Fruit fly (Drosophila melanogaster) whole organism, embryonic: ENCODE data around the gene Sytbeta.

ENCODE experiments used
- Atf6 ChIP-seq: fragments of 200-800 bp; sonication (Bioruptor generic); IDR thresholded peaks from 2 replicates; pipeline ENCODE4 v1.3.6; 2022; ENCODE audit warnings: missing biosample characterization, missing genetic modification characterization
- CG10209 ChIP-seq: fragments of 200-800 bp; sonication (Bioruptor generic); optimal IDR thresholded peaks from 3 replicates; lab custom pipeline; 2017; ENCODE audit warnings: missing biosample characterization, mild to moderate bottlenecking, missing genetic modification characterization, missing genetic modification reagents
- CG11247 ChIP-seq: fragments of 200-800 bp; sonication (Bioruptor generic); IDR thresholded peaks from 2 replicates; pipeline ENCODE4 v1.3.6; 2022; ENCODE audit warnings: missing biosample characterization, missing genetic modification characterization
- CG11398 ChIP-seq: fragments of 200-800 bp; sonication (Bioruptor generic); optimal IDR thresholded peaks from 2 replicates; lab custom pipeline; 2016; ENCODE audit warnings: missing biosample characterization, missing genetic modification characterization
- CG12236 ChIP-seq: fragments of 200-800 bp; sonication (Bioruptor generic); optimal IDR thresholded peaks from 2 replicates; lab custom pipeline; 2016; ENCODE audit warnings: missing biosample characterization, missing genetic modification characterization
- CG12744 ChIP-seq: fragments of 200-800 bp; sonication (Bioruptor generic); optimal IDR thresholded peaks from 2 replicates; lab custom pipeline; 2016; ENCODE audit warnings: missing biosample characterization, missing genetic modification characterization
- CG15696 ChIP-seq: fragments of 200-800 bp; sonication (Bioruptor generic); optimal IDR thresholded peaks from 2 replicates; lab custom pipeline; 2019; ENCODE audit warnings: missing biosample characterization, mild to moderate bottlenecking, missing genetic modification characterization, moderate library complexity
- CG18476 ChIP-seq: fragments of 200-800 bp; sonication (Bioruptor generic); optimal IDR thresholded peaks from 2 replicates; lab custom pipeline; 2016; ENCODE audit warnings: missing biosample characterization, mild to moderate bottlenecking, missing genetic modification characterization
- CG30431 ChIP-seq: fragments of 200-800 bp; sonication (Bioruptor generic); optimal IDR thresholded peaks from 2 replicates; lab custom pipeline; 2017; ENCODE audit warnings: missing biosample characterization, missing genetic modification characterization
- CG32532 ChIP-seq: fragments of 200-800 bp; sonication (Bioruptor generic); IDR thresholded peaks from 2 replicates; pipeline ENCODE4 v1.3.6; 2022; ENCODE audit warnings: missing biosample characterization, missing genetic modification characterization
- CG3847 ChIP-seq: fragments of 200-800 bp; sonication (Bioruptor generic); IDR thresholded peaks from 2 replicates; pipeline ENCODE4 v1.3.6; 2022; ENCODE audit warnings: missing biosample characterization, missing genetic modification characterization
- CG5245 ChIP-seq: fragments of 200-800 bp; sonication (Bioruptor generic); optimal IDR thresholded peaks from 3 replicates; lab custom pipeline; 2016; ENCODE audit warnings: missing biosample characterization, missing genetic modification characterization
- CG7372 ChIP-seq: fragments of 200-800 bp; sonication (Bioruptor generic); IDR thresholded peaks from 2 replicates; pipeline ENCODE4 v1.3.6; 2022; ENCODE audit warnings: missing biosample characterization, missing genetic modification characterization
- CG8089 ChIP-seq: fragments of 200-800 bp; sonication (Bioruptor generic); optimal IDR thresholded peaks from 3 replicates; lab custom pipeline; 2016; ENCODE audit warnings: missing biosample characterization, missing genetic modification characterization
- CG9609 ChIP-seq: fragments of 200-800 bp; sonication (Bioruptor generic); optimal IDR thresholded peaks from 3 replicates; lab custom pipeline; 2016; ENCODE audit warnings: missing biosample characterization, missing genetic modification characterization
- CkIIα-i1 ChIP-seq: fragments of 200-800 bp; sonication (Bioruptor generic); IDR thresholded peaks from 2 replicates; pipeline ENCODE4 v1.3.6; 2022; ENCODE audit warnings: missing biosample characterization, missing genetic modification characterization
- Dad ChIP-seq: fragments of 200-800 bp; sonication (Bioruptor generic); optimal IDR thresholded peaks from 3 replicates; lab custom pipeline; 2016; ENCODE audit warnings: missing biosample characterization, missing genetic modification characterization
- Dip3 ChIP-seq: fragments of 200-800 bp; sonication (Bioruptor generic); optimal IDR thresholded peaks from 3 replicates; lab custom pipeline; 2016; ENCODE audit warnings: missing biosample characterization, missing genetic modification characterization
- Elba2 ChIP-seq: fragments of 200-800 bp; sonication (Bioruptor generic); optimal IDR thresholded peaks from 3 replicates; lab custom pipeline; 2016; ENCODE audit warnings: missing biosample characterization, missing genetic modification characterization
- HLH54F ChIP-seq: fragments of 200-800 bp; sonication (Bioruptor generic); optimal IDR thresholded peaks from 3 replicates; lab custom pipeline; 2016; ENCODE audit warnings: missing biosample characterization, missing genetic modification characterization
- MTF-1 ChIP-seq: fragments of 200-800 bp; sonication (Bioruptor generic); optimal IDR thresholded peaks from 2 replicates; lab custom pipeline; 2018; ENCODE audit warnings: missing biosample characterization, mild to moderate bottlenecking, missing genetic modification characterization, borderline replicate concordance
- Med ChIP-seq: fragments of 200-800 bp; sonication (Bioruptor generic); peaks from one replicate; lab custom pipeline; 2016; ENCODE audit warnings: missing biosample characterization, missing genetic modification characterization, mild to moderate bottlenecking, inconsistent platforms, moderate library complexity
- Meics ChIP-seq: fragments of 200-800 bp; sonication (Bioruptor generic); optimal IDR thresholded peaks from 2 replicates; lab custom pipeline; 2017; ENCODE audit warnings: missing biosample characterization, mild to moderate bottlenecking, missing genetic modification characterization
- NC2β ChIP-seq: fragments of 200-800 bp; sonication (Bioruptor generic); optimal IDR thresholded peaks from 2 replicates; lab custom pipeline; 2016; ENCODE audit warnings: missing biosample characterization, missing genetic modification characterization
- NfI ChIP-seq: fragments of 200-800 bp; sonication (Bioruptor generic); optimal IDR thresholded peaks from 3 replicates; lab custom pipeline; 2018; ENCODE audit warnings: missing biosample characterization, mild to moderate bottlenecking, missing genetic modification characterization, moderate library complexity
- Ravus ChIP-seq: fragments of 200-800 bp; sonication (Bioruptor generic); IDR thresholded peaks from 2 replicates; pipeline ENCODE4 v1.3.6; 2022; ENCODE audit warnings: missing biosample characterization, missing genetic modification characterization
- Sry-δ ChIP-seq: fragments of 200-800 bp; sonication (Bioruptor generic); optimal IDR thresholded peaks from 2 replicates; lab custom pipeline; 2016; ENCODE audit warnings: missing biosample characterization, missing genetic modification characterization
- Usf ChIP-seq: fragments of 200-800 bp; sonication (Bioruptor generic); optimal IDR thresholded peaks from 2 replicates; lab custom pipeline; 2017; ENCODE audit warnings: missing genotype, missing biosample characterization, missing genetic modification characterization
- YL-1 ChIP-seq: fragments of 200-800 bp; sonication (Bioruptor generic); optimal IDR thresholded peaks from 3 replicates; lab custom pipeline; 2017; ENCODE audit warnings: missing biosample characterization, mild to moderate bottlenecking, missing genetic modification characterization
- chif ChIP-seq, 2 experiments: fragments of 200-800 bp; sonication (Bioruptor generic); optimal IDR thresholded peaks; 3 replicates each; lab custom pipeline; 2016; ENCODE audit warnings: missing biosample characterization in 2 of 2, missing genetic modification characterization in 2 of 2
- chm ChIP-seq: fragments of 200-800 bp; sonication (Bioruptor generic); IDR thresholded peaks from 2 replicates; pipeline ENCODE4 v1.3.6; 2022; ENCODE audit warnings: missing biosample characterization, missing genetic modification characterization
- dimm ChIP-seq: fragments of 200-800 bp; sonication (Bioruptor generic); IDR thresholded peaks from 2 replicates; pipeline ENCODE4 v1.3.6; 2022; ENCODE audit warnings: missing biosample characterization, missing genetic modification characterization
- dmrt11E ChIP-seq: fragments of 200-800 bp; sonication (Bioruptor generic); optimal IDR thresholded peaks from 3 replicates; lab custom pipeline; 2018; ENCODE audit warnings: missing biosample characterization, mild to moderate bottlenecking, missing genetic modification characterization, moderate library complexity
- fd96Cb ChIP-seq: fragments of 200-800 bp; sonication (Bioruptor generic); optimal IDR thresholded peaks from 2 replicates; lab custom pipeline; 2018; ENCODE audit warnings: missing biosample characterization, mild to moderate bottlenecking, missing genetic modification characterization, moderate library complexity
- gcm2 ChIP-seq: fragments of 200-800 bp; sonication (Bioruptor generic); optimal IDR thresholded peaks from 2 replicates; lab custom pipeline; 2016; ENCODE audit warnings: missing biosample characterization, missing genetic modification characterization
- grn ChIP-seq: fragments of 200-800 bp; sonication (Bioruptor generic); optimal IDR thresholded peaks from 3 replicates; lab custom pipeline; 2017; ENCODE audit warnings: missing biosample characterization, missing genetic modification characterization
- insv ChIP-seq, 2 experiments: fragments of 200-800 bp; sonication (Bioruptor generic); optimal IDR thresholded peaks; 3 replicates each; lab custom pipeline; 2016 to 2018; ENCODE audit warnings: missing biosample characterization in 2 of 2, missing genetic modification characterization in 2 of 2
- lbe ChIP-seq: fragments of 200-800 bp; sonication (Bioruptor generic); optimal IDR thresholded peaks from 2 replicates; lab custom pipeline; 2016; ENCODE audit warnings: missing biosample characterization, mild to moderate bottlenecking, missing genetic modification characterization
- pho ChIP-seq: fragments of 200-800 bp; sonication (Bioruptor generic); optimal IDR thresholded peaks from 2 replicates; lab custom pipeline; 2016; ENCODE audit warnings: missing biosample characterization, missing genetic modification characterization
- pita ChIP-seq: fragments of 200-800 bp; sonication (Bioruptor generic); optimal IDR thresholded peaks from 2 replicates; lab custom pipeline; 2017; ENCODE audit warnings: missing biosample characterization, mild to moderate bottlenecking, missing genetic modification characterization
- pros ChIP-seq: fragments of 200-800 bp; sonication (Bioruptor generic); optimal IDR thresholded peaks from 3 replicates; lab custom pipeline; 2019; ENCODE audit warnings: missing biosample characterization, mild to moderate bottlenecking, missing genetic modification characterization, moderate library complexity
- pzg ChIP-seq: fragments of 200-800 bp; sonication (Bioruptor generic); optimal IDR thresholded peaks from 3 replicates; lab custom pipeline; 2018; ENCODE audit warnings: missing biosample characterization, mild to moderate bottlenecking, missing genetic modification characterization, moderate library complexity
- ranshi ChIP-seq: fragments of 200-800 bp; sonication (Bioruptor generic); IDR thresholded peaks from 2 replicates; pipeline ENCODE4 v1.3.6; 2022; ENCODE audit warnings: missing biosample characterization, missing genetic modification characterization
- rib ChIP-seq: fragments of 200-800 bp; sonication (Bioruptor generic); IDR thresholded peaks from 2 replicates; pipeline ENCODE4 v1.3.6; 2022; ENCODE audit warnings: missing biosample characterization, missing genetic modification characterization
- run ChIP-seq: fragments of 200-800 bp; sonication (Bioruptor generic); optimal IDR thresholded peaks from 3 replicates; lab custom pipeline; 2018; ENCODE audit warnings: missing biosample characterization, mild to moderate bottlenecking, missing genetic modification characterization
- sens ChIP-seq: fragments of 200-800 bp; sonication (Bioruptor generic); peaks from one replicate; lab custom pipeline; 2016; ENCODE audit warnings: missing biosample characterization, missing genetic modification characterization
- sens-2 ChIP-seq: fragments of 200-800 bp; sonication (Bioruptor generic); IDR thresholded peaks from 2 replicates; pipeline ENCODE4 v1.3.6; 2022; ENCODE audit warnings: missing biosample characterization, missing genetic modification characterization
- trem ChIP-seq: fragments of 200-800 bp; optimal IDR thresholded peaks from 3 replicates; lab custom pipeline; 2019; ENCODE audit warnings: missing biosample characterization, mild to moderate bottlenecking, missing genetic modification characterization, moderate library complexity
- vvl ChIP-seq: fragments of 200-800 bp; sonication (Bioruptor generic); IDR thresholded peaks from 2 replicates; pipeline ENCODE4 v1.3.6; 2022; ENCODE audit warnings: missing biosample characterization, missing genetic modification characterization
- wek ChIP-seq: fragments of 200-800 bp; sonication (Bioruptor generic); optimal IDR thresholded peaks from 3 replicates; lab custom pipeline; 2018; ENCODE audit warnings: missing biosample characterization, mild to moderate bottlenecking, missing genetic modification characterization, moderate library complexity
- zfh2 ChIP-seq: fragments of 200-800 bp; sonication (Bioruptor generic); optimal IDR thresholded peaks from 2 replicates; lab custom pipeline; 2016; ENCODE audit warnings: missing biosample characterization, missing genetic modification characterization

Gene Sytbeta

DNA sequence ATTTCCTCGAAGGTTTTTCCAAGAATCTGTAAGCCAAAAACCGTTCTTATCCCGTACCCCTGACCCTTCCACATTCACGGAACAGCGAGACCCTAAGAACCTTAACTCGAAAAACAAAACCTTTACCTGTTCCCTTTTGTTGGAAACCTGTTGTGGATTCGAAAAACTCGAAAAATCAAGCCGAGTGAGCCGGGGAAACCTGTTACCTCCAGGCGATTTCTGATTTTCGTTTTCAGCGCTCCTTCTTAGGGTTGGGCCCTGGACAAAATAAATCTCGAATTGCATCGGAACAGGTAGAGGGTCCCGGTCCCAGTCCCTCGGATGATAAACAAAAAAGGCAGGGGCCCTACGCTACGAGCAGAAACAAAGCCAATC is 91.5 kb downstream of the Sytbeta start (continued):
- TF ChIP-seq CG8089 (GFP tag; lab: Kevin White, UChicago): no peak
- TF ChIP-seq zfh2 (GFP tag; lab: Kevin White, UChicago): no peak
- no peak for TF ChIP-seq CG18476 (GFP tag; lab: Kevin White, UChicago)
- peak; percentile 67 for TF ChIP-seq lbe (GFP tag; lab: Kevin White, UChicago)
- 0 out of 2 replicates have a peak, but pooled peaks have one; percentile 12 for TF ChIP-seq rib (GFP tag; lab: Robert Waterston, UW)
- no peak for TF ChIP-seq dimm (GFP tag; lab: Robert Waterston, UW)
- TF ChIP-seq trem (tag; lab: Kevin White, UChicago): no peak
- no peak for TF ChIP-seq CG12236 (GFP tag; lab: Kevin White, UChicago)
- no peak for TF ChIP-seq fd96Cb
- peak; percentile 35; the same call in 1 of the 2 replicates for TF ChIP-seq chm (GFP tag; lab: Robert Waterston, UW)
- TF ChIP-seq Sry-δ (GFP tag; lab: Kevin White, UChicago): no peak
- TF ChIP-seq HLH54F: no peak
- TF ChIP-seq pzg: no peak
- TF ChIP-seq CG30431: no peak
- TF ChIP-seq CG7372 (GFP tag; lab: Robert Waterston, UW): no peak
- 0 out of 2 replicates have a peak, but pooled peaks have one; percentile 2 for TF ChIP-seq vvl (GFP tag; lab: Robert Waterston, UW)
- TF ChIP-seq CG32532 (GFP tag; lab: Robert Waterston, UW): no peak

DNA sequence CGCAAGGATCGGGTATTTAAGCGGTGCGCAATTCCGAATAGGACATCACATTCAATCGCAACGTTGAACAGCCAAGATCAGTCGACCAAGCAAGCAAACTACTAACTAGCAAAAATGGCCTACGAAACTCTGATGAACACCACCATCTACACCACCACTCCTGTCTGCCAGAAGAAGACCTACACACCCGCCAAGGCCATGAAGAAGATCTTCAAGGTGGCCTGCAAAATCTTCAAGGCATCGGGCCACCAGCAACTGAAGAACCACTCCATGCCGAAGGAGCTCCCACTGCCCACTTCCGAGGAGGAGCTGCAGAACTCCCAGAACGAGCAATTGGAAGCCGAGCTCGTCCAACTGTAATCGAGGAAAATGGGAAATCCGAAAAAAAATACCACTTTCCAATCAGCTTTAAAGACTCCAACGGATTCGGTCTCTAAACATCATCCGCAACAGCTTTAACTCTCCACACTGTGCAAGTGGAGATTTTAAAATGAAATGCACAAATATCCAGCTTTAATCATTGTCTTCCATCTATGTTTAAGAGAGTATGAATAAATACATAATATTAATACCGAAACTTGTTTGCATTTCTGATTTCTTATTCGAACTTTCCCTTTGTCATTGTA is 92.0 kb downstream of the Sytbeta start, which contains the start of gene Brd:
Gene Brd (plus strand): TSS at position 43 of the 626 bp plus-strand sequence.
- no peak for TF ChIP-seq Dad
- TF ChIP-seq CG5245 (GFP tag; lab: Kevin White, UChicago): no peak
- no peak for TF ChIP-seq CG11247 (GFP tag; lab: Robert Waterston, UW)
- no peak for TF ChIP-seq pita (GFP tag; lab: Kevin White, UChicago)
- TF ChIP-seq grn (GFP tag; lab: Kevin White, UChicago): peak; percentile 7
- TF ChIP-seq Meics: no peak
- no peak for TF ChIP-seq YL-1
- no peak for TF ChIP-seq CG9609
- no peak for TF ChIP-seq CG3847 (GFP tag; lab: Robert Waterston, UW)
- no peak for TF ChIP-seq ranshi (GFP tag; lab: Robert Waterston, UW)
- TF ChIP-seq run (tag; lab: Kevin White, UChicago): no peak
- TF ChIP-seq chif (GFP tag; optimal IDR thresholded peaks at IDR 0.05; lab: Kevin White, UChicago): no peak
- TF ChIP-seq MTF-1 (GFP tag; lab: Kevin White, UChicago): no peak
- peak; percentile 95 for TF ChIP-seq pros
- TF ChIP-seq insv (GFP tag; optimal IDR thresholded peaks at IDR 0.05; lab: Kevin White, UChicago): peak in 1 of 2 experiments; percentile 96
- TF ChIP-seq Ravus: no peak
- no peak for TF ChIP-seq sens-2 (GFP tag; lab: Robert Waterston, UW)
- TF ChIP-seq pho (GFP tag; lab: Kevin White, UChicago): no peak
- TF ChIP-seq gcm2 (GFP tag; lab: Kevin White, UChicago): no peak
- TF ChIP-seq wek: no peak
- no peak for TF ChIP-seq NfI (GFP tag; lab: Kevin White, UChicago)
- TF ChIP-seq CkIIα-i1: no peak
- peak; percentile 54 for TF ChIP-seq Med (GFP tag; lab: Kevin White, UChicago)
- TF ChIP-seq CG10209 (GFP tag; lab: Kevin White, UChicago): no peak
- TF ChIP-seq CG15696: no peak
- no peak for TF ChIP-seq Dip3 (GFP tag; lab: Kevin White, UChicago)
- peak; percentile 9 for TF ChIP-seq NC2β
- TF ChIP-seq CG12744 (GFP tag; lab: Kevin White, UChicago): no peak
- no peak for TF ChIP-seq Atf6 (GFP tag; lab: Robert Waterston, UW)
- TF ChIP-seq Usf: no peak
- peak; percentile 58 for TF ChIP-seq Elba2 (GFP tag; lab: Kevin White, UChicago)
- TF ChIP-seq dmrt11E (tag; lab: Kevin White, UChicago): no peak
- TF ChIP-seq CG11398 (GFP tag; lab: Kevin White, UChicago): no peak
- TF ChIP-seq sens (GFP tag; lab: Kevin White, UChicago): peak; percentile 5
